Worm (Caenorhabditis elegans) whole organism, L4 larva: ENCODE measurements around the gene F14F7.5.
A peak's percentile ranks its signal among the peaks of the same experiment; 100 is the strongest.

ENCODE experiments used
- D1046.2 ChIP-seq: fragments of 200-800 bp; sonication (Bioruptor generic); IDR thresholded peaks from 2 replicates; pipeline ENCODE4 v1.3.6; 2022; ENCODE audit warnings: missing genetic modification characterization, missing compliant biosample characterization
- F10B5.3 ChIP-seq: sonication (generic microtip); optimal IDR thresholded peaks from 2 replicates; lab custom pipeline; 2016; ENCODE audit warnings: mild to moderate bottlenecking, missing genetic modification characterization, missing compliant biosample characterization
- F26F4.8 ChIP-seq: fragments of 200-800 bp; sonication (Bioruptor generic); conservative IDR thresholded peaks from 2 replicates; pipeline ENCODE4 v1.3.6; 2022; ENCODE audit warnings: missing genetic modification characterization, missing compliant biosample characterization
- F44E2.7 ChIP-seq: fragments of 200-800 bp; sonication (Bioruptor generic); IDR thresholded peaks from 2 replicates; pipeline ENCODE4 v2.1.2; 2022; ENCODE audit warnings: missing genetic modification characterization, missing compliant biosample characterization
- R02D3.7 ChIP-seq: fragments of 150-350 bp; sonication (generic microtip); optimal IDR thresholded peaks from 3 replicates; lab custom pipeline; 2014; ENCODE audit warnings: missing biosample characterization, missing genetic modification characterization
- T26A8.4 ChIP-seq: fragments of 200-800 bp; sonication (Bioruptor generic); IDR thresholded peaks from 2 replicates; pipeline ENCODE4 v1.3.6; 2022; ENCODE audit warnings: missing genetic modification characterization, missing compliant biosample characterization
- Y105C5A.15 ChIP-seq: fragments of 200-800 bp; sonication (Bioruptor generic); IDR thresholded peaks from 2 replicates; pipeline ENCODE4 v1.3.6; 2022; ENCODE audit warnings: missing genetic modification characterization, missing compliant biosample characterization
- Y5F2A.4 ChIP-seq: fragments of 200-800 bp; sonication (Bioruptor generic); optimal IDR thresholded peaks from 2 replicates; lab custom pipeline; 2018; ENCODE audit warnings: mild to moderate bottlenecking, missing genetic modification characterization, missing compliant biosample characterization
- Y75B8A.6 ChIP-seq: fragments of 200-800 bp; sonication (Bioruptor generic); IDR thresholded peaks from 2 replicates; pipeline ENCODE4 v1.3.6; 2022; ENCODE audit warnings: missing genetic modification reagents, missing genetic modification characterization, missing compliant biosample characterization
- ZK337.2 ChIP-seq: fragments of 200-800 bp; sonication (Bioruptor generic); IDR thresholded peaks from 2 replicates; pipeline ENCODE4 v1.3.6; 2022; ENCODE audit warnings: missing genetic modification reagents, missing genetic modification characterization, missing compliant biosample characterization
- ZK546.5 ChIP-seq, 2 experiments: sonication (generic microtip); optimal IDR thresholded peaks; 2 replicates each; lab custom pipeline; 2017; ENCODE audit warnings: missing biosample characterization in 2 of 2, missing genetic modification characterization in 2 of 2
- aha-1 ChIP-seq: fragments of 150-350 bp; peaks from one replicate; lab custom pipeline; 2014; ENCODE audit warnings: missing biosample characterization, missing genetic modification characterization
- aly-2 ChIP-seq: sonication (generic microtip); optimal IDR thresholded peaks from 2 replicates; lab custom pipeline; 2018; ENCODE audit warnings: missing biosample characterization, missing genetic modification characterization
- arid-1 ChIP-seq: fragments of 200-800 bp; sonication (Bioruptor generic); conservative IDR thresholded peaks from 2 replicates; pipeline ENCODE4 v1.3.6; 2022; ENCODE audit warnings: missing genetic modification reagents, missing genetic modification characterization, missing compliant biosample characterization
- attf-4 ChIP-seq: sonication (generic microtip); optimal IDR thresholded peaks from 3 replicates; lab custom pipeline; 2017; ENCODE audit warnings: missing biosample characterization, missing genetic modification characterization
- ceh-28 ChIP-seq: fragments of 150-350 bp; optimal IDR thresholded peaks from 2 replicates; lab custom pipeline; 2014; ENCODE audit warnings: missing biosample characterization, missing genetic modification reagents, missing genetic modification characterization
- ceh-62 ChIP-seq: sonication (generic microtip); optimal IDR thresholded peaks from 2 replicates; lab custom pipeline; 2017; ENCODE audit warnings: missing biosample characterization, missing genetic modification characterization
- ces-1 ChIP-seq: fragments of 150-350 bp; sonication (generic microtip); optimal IDR thresholded peaks from 4 replicates; lab custom pipeline; 2014; ENCODE audit warnings: missing biosample characterization, missing genetic modification reagents, missing genetic modification characterization
- cey-2 ChIP-seq: sonication (generic microtip); optimal IDR thresholded peaks from 3 replicates; lab custom pipeline; 2017; ENCODE audit warnings: missing genetic modification characterization, mild to moderate bottlenecking, missing compliant biosample characterization, antibody characterized with exemption, borderline replicate concordance; ENCODE audit not compliant: insufficient read depth
- daf-16 ChIP-seq, 3 experiments: sonication (generic microtip); optimal IDR thresholded peaks; 2 replicates each; lab custom pipeline; 2016 to 2017; ENCODE audit warnings: missing genetic modification characterization in 3 of 3, missing genetic modification reagents in 3 of 3, mild to moderate bottlenecking in 2 of 3, missing compliant biosample characterization in 2 of 3, missing biosample characterization in 1 of 3, moderate library complexity in 1 of 3
- daf-8 ChIP-seq: fragments of 200-800 bp; sonication (Bioruptor generic); IDR thresholded peaks from 2 replicates; pipeline ENCODE4 v1.3.6; 2022; ENCODE audit warnings: missing genetic modification characterization, missing compliant biosample characterization
- egl-27 ChIP-seq: sonication (generic microtip); optimal IDR thresholded peaks from 3 replicates; lab custom pipeline; 2017; ENCODE audit warnings: missing biosample characterization, missing genetic modification reagents, missing genetic modification characterization
- egl-43 ChIP-seq: fragments of 200-800 bp; sonication (Bioruptor generic); IDR thresholded peaks from 2 replicates; pipeline ENCODE4 v1.3.6; 2022; ENCODE audit warnings: missing genetic modification reagents, missing genetic modification characterization, missing compliant biosample characterization
- hlh-30 ChIP-seq: sonication (generic microtip); optimal IDR thresholded peaks from 2 replicates; lab custom pipeline; 2017; ENCODE audit warnings: antibody characterized with exemption, mild to moderate bottlenecking, missing genetic modification characterization, missing compliant biosample characterization; ENCODE audit not compliant: insufficient read depth
- hmg-1.1 ChIP-seq: fragments of 200-800 bp; sonication (Bioruptor generic); IDR thresholded peaks from 2 replicates; pipeline ENCODE4 v1.3.6; 2022; ENCODE audit warnings: missing genetic modification reagents, missing genetic modification characterization, missing compliant biosample characterization
- jun-1 ChIP-seq: fragments of 150-350 bp; optimal IDR thresholded peaks from 2 replicates; lab custom pipeline; 2014; ENCODE audit warnings: missing biosample characterization, missing genetic modification reagents, missing genetic modification characterization
- lin-29 ChIP-seq: fragments of 200-800 bp; sonication (Bioruptor generic); IDR thresholded peaks from 2 replicates; pipeline ENCODE4 v1.3.6; 2022; ENCODE audit warnings: missing genetic modification reagents, missing genetic modification characterization, missing compliant biosample characterization
- lir-3 ChIP-seq: sonication (generic microtip); optimal IDR thresholded peaks from 2 replicates; lab custom pipeline; 2016; ENCODE audit warnings: mild to moderate bottlenecking, missing genetic modification characterization, missing compliant biosample characterization
- madf-5 ChIP-seq, 2 experiments: fragments of 200-800 bp; sonication (Bioruptor generic); IDR thresholded peaks; 2 replicates each; pipeline ENCODE4 v1.3.6; 2022; ENCODE audit warnings: missing compliant biosample characterization in 2 of 2, missing genetic modification characterization in 2 of 2
- madf-9 ChIP-seq: fragments of 200-800 bp; sonication (Bioruptor generic); conservative IDR thresholded peaks from 2 replicates; pipeline ENCODE4 v1.3.6; 2022; ENCODE audit warnings: missing genetic modification reagents, missing genetic modification characterization, missing compliant biosample characterization
- mdt-29 ChIP-seq: fragments of 200-800 bp; sonication (Bioruptor generic); IDR thresholded peaks from 2 replicates; pipeline ENCODE4 v1.3.6; 2022; ENCODE audit warnings: missing genetic modification reagents, missing genetic modification characterization, missing compliant biosample characterization
- mes-2 ChIP-seq: sonication (generic microtip); optimal IDR thresholded peaks from 2 replicates; lab custom pipeline; 2016; ENCODE audit warnings: missing genotype, mild to moderate bottlenecking, missing genetic modification characterization, missing compliant biosample characterization; ENCODE audit not compliant: poor library complexity, severe bottlenecking
- mxl-2 ChIP-seq: fragments of 200-800 bp; sonication (Bioruptor generic); conservative IDR thresholded peaks from 2 replicates; pipeline ENCODE4 v1.3.6; 2022; ENCODE audit warnings: missing genetic modification reagents, missing genetic modification characterization, missing compliant biosample characterization
- mxl-3 ChIP-seq: fragments of 200-800 bp; sonication (Bioruptor generic); optimal IDR thresholded peaks from 2 replicates; lab custom pipeline; 2018; ENCODE audit warnings: mild to moderate bottlenecking, missing genetic modification characterization, missing compliant biosample characterization
- nhr-10 ChIP-seq: fragments of 150-350 bp; optimal IDR thresholded peaks from 2 replicates; lab custom pipeline; 2014; ENCODE audit warnings: missing biosample characterization, missing genetic modification characterization
- nhr-102 ChIP-seq: sonication (generic microtip); optimal IDR thresholded peaks from 2 replicates; lab custom pipeline; 2016; ENCODE audit warnings: mild to moderate bottlenecking, missing genetic modification characterization, moderate library complexity, missing compliant biosample characterization
- nhr-237 ChIP-seq: sonication (generic microtip); optimal IDR thresholded peaks from 2 replicates; lab custom pipeline; 2017; ENCODE audit warnings: missing biosample characterization, missing genetic modification characterization
- nhr-25 ChIP-seq: sonication (generic microtip); optimal IDR thresholded peaks from 2 replicates; lab custom pipeline; 2017; ENCODE audit warnings: missing genetic modification characterization, mild to moderate bottlenecking, missing compliant biosample characterization, antibody characterized with exemption, moderate library complexity, borderline replicate concordance; ENCODE audit not compliant: insufficient read depth
- nhr-41 ChIP-seq: fragments of 200-800 bp; sonication (Bioruptor generic); IDR thresholded peaks from 2 replicates; pipeline ENCODE4 v1.3.6; 2022; ENCODE audit warnings: missing genetic modification reagents, missing genetic modification characterization, missing compliant biosample characterization
- nhr-6 ChIP-seq: fragments of 150-350 bp; optimal IDR thresholded peaks from 2 replicates; lab custom pipeline; 2014; ENCODE audit warnings: missing biosample characterization, missing genetic modification characterization
- php-3 ChIP-seq: fragments of 200-800 bp; sonication (Bioruptor generic); IDR thresholded peaks from 2 replicates; pipeline ENCODE4 v1.3.6; 2022; ENCODE audit warnings: missing genetic modification reagents, missing genetic modification characterization, missing compliant biosample characterization
- pqm-1 ChIP-seq: sonication (generic microtip); optimal IDR thresholded peaks from 2 replicates; lab custom pipeline; 2017; ENCODE audit warnings: missing biosample characterization, missing genetic modification characterization
- set-16 ChIP-seq: fragments of 200-800 bp; sonication (Bioruptor generic); IDR thresholded peaks from 2 replicates; pipeline ENCODE4 v1.3.6; 2022; ENCODE audit warnings: missing genetic modification reagents, missing genetic modification characterization, missing compliant biosample characterization
- spr-1 ChIP-seq: sonication (generic microtip); optimal IDR thresholded peaks from 2 replicates; lab custom pipeline; 2016; ENCODE audit warnings: mild to moderate bottlenecking, missing genetic modification characterization, missing compliant biosample characterization
- spr-3 ChIP-seq: fragments of 200-800 bp; sonication (Bioruptor generic); optimal IDR thresholded peaks from 2 replicates; lab custom pipeline; 2018; ENCODE audit warnings: mild to moderate bottlenecking, missing genetic modification characterization, missing compliant biosample characterization
- zip-11 ChIP-seq: fragments of 200-800 bp; sonication (Bioruptor generic); IDR thresholded peaks from 2 replicates; pipeline ENCODE4 v1.3.6; 2022; ENCODE audit warnings: missing genetic modification characterization, missing compliant biosample characterization
- ztf-7 ChIP-seq: fragments of 150-350 bp; optimal IDR thresholded peaks from 2 replicates; lab custom pipeline; 2014; ENCODE audit warnings: missing biosample characterization, missing genetic modification characterization

Gene F14F7.5

DNA sequence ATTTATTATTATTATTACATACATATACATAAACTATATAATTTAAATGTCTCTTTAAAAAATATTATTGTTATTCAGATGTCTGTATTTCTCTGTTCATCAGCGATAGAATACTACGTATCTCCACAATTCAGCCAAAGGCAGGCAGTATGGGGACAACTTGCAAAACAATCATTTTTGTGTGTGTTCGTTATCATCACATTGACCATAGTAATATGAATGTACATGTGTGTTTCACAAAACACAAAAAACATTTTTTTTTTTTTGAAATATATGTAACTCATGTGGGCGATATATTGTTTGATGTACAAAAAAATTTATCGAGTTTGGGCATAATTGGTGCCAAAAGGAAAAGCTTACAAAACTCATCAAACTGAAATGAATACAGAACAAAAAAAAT is 37.6 kb downstream of the F14F7.5 start (continued):
- no peak for TF ChIP-seq F10B5.3 (tag; lab: Kevin White, UChicago)

- TF ChIP-seq Y105C5A.15 (GFP tag; lab: Robert Waterston, UW) (no peak), nhr-237 (tag; lab: Kevin White, UChicago) (peak; percentile 57), mxl-3 (GFP tag; lab: Kevin White, UChicago) (peak; percentile 97), php-3 (0 out of 2 replicates have a peak, but pooled peaks have one; percentile 37), mdt-29 (GFP tag; lab: Robert Waterston, UW) (peak; percentile 90), F26F4.8 (no peak), R02D3.7 (no peak), cey-2 (tag; lab: Kevin White, UChicago) (no peak), D1046.2 (GFP tag; lab: Robert Waterston, UW) (peak; percentile 76; the same call in 1 of the 2 replicates), nhr-6 (peak; percentile 79), aly-2 (tag; lab: Kevin White, UChicago) (no peak), F10B5.3 (tag; lab: Kevin White, UChicago) (no peak), pqm-1 (tag; lab: Kevin White, UChicago) (peak; percentile 10), ZK337.2 (no peak), mxl-2 (peak; percentile 63; the same call in 1 of the 2 replicates), ceh-28 (no peak), nhr-102 (tag; lab: Kevin White, UChicago) (peak; percentile 88), daf-8 (0 out of 2 replicates have a peak, but pooled peaks have one; percentile 53), spr-1 (peak; percentile 90), aha-1 (tag; lab: Kevin White, UChicago) (peak; percentile 99), ceh-62 (tag; lab: Kevin White, UChicago) (no peak), attf-4 (no peak), F44E2.7 (GFP tag; lab: Robert Waterston, UW) (no peak), daf-16 (GFP tag; optimal IDR thresholded peaks at IDR 0.05; lab: Kevin White, UChicago) (peak in 1 of 2 experiments; percentile 17), daf-16 (tag; optimal IDR thresholded peaks at IDR 0.05; lab: Kevin White, UChicago) (peak; percentile 47), madf-5 (GFP tag; IDR thresholded peaks at IDR 0.05; lab: Robert Waterston, UW) (peak in 1 of 2 experiments; percentile 49; a peak in 1 of 4 replicates), Y5F2A.4 (GFP tag; lab: Kevin White, UChicago) (peak; percentile 51), T26A8.4 (GFP tag; lab: Robert Waterston, UW) (peak; percentile 89), hlh-30 (peak; percentile 94), hmg-1.1 (GFP tag; lab: Robert Waterston, UW) (peak; percentile 98), nhr-25 (tag; lab: Kevin White, UChicago) (peak; percentile 93), lir-3 (peak; percentile 12), ces-1 (GFP tag; lab: Kevin White, UChicago) (no peak), egl-27 (tag; lab: Kevin White, UChicago) (no peak), nhr-10 (tag; lab: Kevin White, UChicago) (peak; percentile 81), nhr-41 (GFP tag; lab: Robert Waterston, UW) (peak; percentile 77; the same call in 1 of the 2 replicates), egl-43 (GFP tag; lab: Robert Waterston, UW) (peak; percentile 90), ZK546.5 (tag; optimal IDR thresholded peaks at IDR 0.05; lab: Kevin White, UChicago) (peak in 1 of 2 experiments; percentile 61), arid-1 (GFP tag; lab: Robert Waterston, UW) (peak; percentile 71; the same call in 1 of the 2 replicates), jun-1 (tag; lab: Kevin White, UChicago) (peak; percentile 88), madf-9 (GFP tag; lab: Robert Waterston, UW) (peak; percentile 96), zip-11 (GFP tag; lab: Robert Waterston, UW) (0 out of 2 replicates have a peak, but pooled peaks have one; percentile 7), spr-3 (GFP tag; lab: Kevin White, UChicago) (peak; percentile 88), set-16 (peak; percentile 97), ztf-7 (tag; lab: Kevin White, UChicago) (no peak), mes-2 (tag; lab: Kevin White, UChicago) (peak; percentile 90), lin-29 (GFP tag; lab: Robert Waterston, UW) (peak; percentile 73), Y75B8A.6 (no peak)
Measured at ce11 chrIII:13070548-13071050, 38.8 kb downstream of the F14F7.5 start, which contains the start of gene Y39E4B.6. Gene Y39E4B.6, plus strand, starts transcription at chrIII:13070756.
